Worm (Caenorhabditis elegans) whole organism, late embryonic: ENCODE measurements around the gene osm-11.
A peak's percentile ranks its signal among the peaks of the same experiment; 100 is the strongest.

ENCODE experiments used
- C08G9.2 ChIP-seq: sonication (generic microtip); optimal IDR thresholded peaks from 2 replicates; lab custom pipeline; 2016; ENCODE audit warnings: mild to moderate bottlenecking, missing genetic modification characterization, moderate library complexity, missing compliant biosample characterization
- C38D4.7 ChIP-seq: fragments of 200-800 bp; sonication (Bioruptor generic); optimal IDR thresholded peaks from 2 replicates; lab custom pipeline; 2018; ENCODE audit warnings: mild to moderate bottlenecking, missing genetic modification characterization, moderate library complexity, missing compliant biosample characterization
- K02D7.2 ChIP-seq: sonication (generic microtip); optimal IDR thresholded peaks from 2 replicates; lab custom pipeline; 2017; ENCODE audit warnings: mild to moderate bottlenecking, missing genetic modification characterization, missing compliant biosample characterization
- Y22D7AL.16 ChIP-seq: sonication (generic microtip); optimal IDR thresholded peaks from 2 replicates; lab custom pipeline; 2016; ENCODE audit warnings: missing genetic modification characterization, missing compliant biosample characterization
- ceh-18 ChIP-seq: sonication (generic microtip); optimal IDR thresholded peaks from 2 replicates; lab custom pipeline; 2016; ENCODE audit warnings: missing genetic modification characterization, missing compliant biosample characterization
- ceh-2 ChIP-seq: sonication (generic microtip); optimal IDR thresholded peaks from 2 replicates; lab custom pipeline; 2016; ENCODE audit warnings: missing genotype, missing genetic modification characterization, missing compliant biosample characterization
- ceh-24 ChIP-seq: sonication (generic microtip); optimal IDR thresholded peaks from 2 replicates; lab custom pipeline; 2016; ENCODE audit warnings: mild to moderate bottlenecking, missing genetic modification characterization, missing compliant biosample characterization
- ceh-31 ChIP-seq: sonication (generic microtip); optimal IDR thresholded peaks from 2 replicates; lab custom pipeline; 2016; ENCODE audit warnings: missing genetic modification characterization, missing compliant biosample characterization
- ceh-34 ChIP-seq: sonication (generic microtip); optimal IDR thresholded peaks from 2 replicates; lab custom pipeline; 2016; ENCODE audit warnings: mild to moderate bottlenecking, missing genetic modification characterization, missing compliant biosample characterization
- ceh-45 ChIP-seq: fragments of 200-800 bp; sonication (Bioruptor generic); IDR thresholded peaks from 2 replicates; pipeline ENCODE4 v1.3.6; 2022; ENCODE audit warnings: missing genetic modification reagents, missing genetic modification characterization, missing compliant biosample characterization
- ceh-48 ChIP-seq: sonication (generic microtip); optimal IDR thresholded peaks from 2 replicates; lab custom pipeline; 2016; ENCODE audit warnings: missing genetic modification characterization, inconsistent platforms, missing compliant biosample characterization
- ceh-6 ChIP-seq: fragments of 200-800 bp; sonication (Bioruptor generic); optimal IDR thresholded peaks from 2 replicates; lab custom pipeline; 2018; ENCODE audit warnings: mild to moderate bottlenecking, missing genetic modification characterization, missing compliant biosample characterization
- ceh-9 ChIP-seq: sonication (generic microtip); optimal IDR thresholded peaks from 2 replicates; lab custom pipeline; 2016; ENCODE audit warnings: mild to moderate bottlenecking, missing genetic modification characterization, inconsistent platforms, missing compliant biosample characterization
- che-1 ChIP-seq: sonication (generic microtip); optimal IDR thresholded peaks from 2 replicates; lab custom pipeline; 2016; ENCODE audit warnings: mild to moderate bottlenecking, missing genetic modification characterization, missing compliant biosample characterization
- dve-1 ChIP-seq: sonication (generic microtip); optimal IDR thresholded peaks from 2 replicates; lab custom pipeline; 2017; ENCODE audit warnings: antibody characterized with exemption, mild to moderate bottlenecking, missing genetic modification characterization, missing compliant biosample characterization
- elt-2 ChIP-seq: sonication (generic microtip); optimal IDR thresholded peaks from 2 replicates; lab custom pipeline; 2016; ENCODE audit warnings: missing genetic modification reagents, missing genetic modification characterization, missing compliant biosample characterization
- ets-4 ChIP-seq: sonication (generic microtip); optimal IDR thresholded peaks from 2 replicates; lab custom pipeline; 2016; ENCODE audit warnings: missing genetic modification characterization, missing compliant biosample characterization
- fax-1 ChIP-seq: sonication (generic microtip); optimal IDR thresholded peaks from 2 replicates; lab custom pipeline; 2016; ENCODE audit warnings: missing genotype, missing genetic modification characterization, missing compliant biosample characterization
- gmeb-2 ChIP-seq: sonication (generic microtip); optimal IDR thresholded peaks from 2 replicates; lab custom pipeline; 2016; ENCODE audit warnings: missing genetic modification characterization, inconsistent platforms, missing compliant biosample characterization
- hlh-13 ChIP-seq: fragments of 200-800 bp; sonication (Bioruptor generic); optimal IDR thresholded peaks from 2 replicates; lab custom pipeline; 2018; ENCODE audit warnings: mild to moderate bottlenecking, missing genetic modification characterization, missing compliant biosample characterization
- hlh-30 ChIP-seq: sonication (generic microtip); optimal IDR thresholded peaks from 2 replicates; lab custom pipeline; 2017; ENCODE audit warnings: antibody characterized with exemption, missing genetic modification characterization, missing compliant biosample characterization; ENCODE audit not compliant: insufficient read depth
- hlh-6 ChIP-seq: sonication (generic microtip); optimal IDR thresholded peaks from 2 replicates; lab custom pipeline; 2016; ENCODE audit warnings: missing genotype, missing genetic modification characterization, missing compliant biosample characterization
- lim-6 ChIP-seq: sonication (generic microtip); optimal IDR thresholded peaks from 2 replicates; lab custom pipeline; 2016; ENCODE audit warnings: missing genetic modification characterization, missing compliant biosample characterization
- lin-11 ChIP-seq: fragments of 200-800 bp; sonication (Bioruptor generic); optimal IDR thresholded peaks from 2 replicates; lab custom pipeline; 2018; ENCODE audit warnings: mild to moderate bottlenecking, missing genetic modification characterization, missing compliant biosample characterization
- nfya-1 ChIP-seq: sonication (generic microtip); optimal IDR thresholded peaks from 2 replicates; lab custom pipeline; 2017; ENCODE audit warnings: missing genetic modification characterization, mild to moderate bottlenecking, missing compliant biosample characterization, antibody characterized with exemption, moderate library complexity
- nhr-232 ChIP-seq: sonication (generic microtip); optimal IDR thresholded peaks from 2 replicates; lab custom pipeline; 2016; ENCODE audit warnings: missing genetic modification characterization, missing compliant biosample characterization
- npax-4 ChIP-seq: sonication (generic microtip); optimal IDR thresholded peaks from 2 replicates; lab custom pipeline; 2016; ENCODE audit warnings: missing genetic modification characterization, missing compliant biosample characterization
- pag-3 ChIP-seq: sonication (generic microtip); optimal IDR thresholded peaks from 2 replicates; lab custom pipeline; 2016; ENCODE audit warnings: missing compliant biosample characterization, missing genetic modification characterization, borderline replicate concordance
- pqm-1 ChIP-seq: sonication (generic microtip); optimal IDR thresholded peaks from 2 replicates; lab custom pipeline; 2016; ENCODE audit warnings: missing genetic modification characterization, missing compliant biosample characterization
- pros-1 ChIP-seq: fragments of 150-350 bp; optimal IDR thresholded peaks from 2 replicates; lab custom pipeline; 2014; ENCODE audit warnings: missing biosample characterization, missing genetic modification reagents, missing genetic modification characterization
- rnt-1 ChIP-seq: sonication (generic microtip); optimal IDR thresholded peaks from 2 replicates; lab custom pipeline; 2016; ENCODE audit warnings: missing genetic modification characterization, missing compliant biosample characterization
- sox-4 ChIP-seq: sonication (generic microtip); optimal IDR thresholded peaks from 2 replicates; lab custom pipeline; 2017; ENCODE audit warnings: mild to moderate bottlenecking, missing genetic modification characterization, inconsistent platforms, missing compliant biosample characterization
- tbx-7 ChIP-seq: sonication (generic microtip); optimal IDR thresholded peaks from 2 replicates; lab custom pipeline; 2016; ENCODE audit warnings: missing genotype, missing genetic modification characterization, missing compliant biosample characterization
- ttx-3 ChIP-seq: sonication (generic microtip); optimal IDR thresholded peaks from 2 replicates; lab custom pipeline; 2016; ENCODE audit warnings: missing genetic modification reagents, missing genetic modification characterization, missing compliant biosample characterization
- unc-3 ChIP-seq, 2 experiments: fragments of 200-800 bp in 1 of 2; sonication (Bioruptor generic) in 1 of 2; sonication (generic microtip) in 1 of 2; conservative IDR thresholded peaks in 1 of 2; optimal IDR thresholded peaks in 1 of 2; 2 replicates each; pipeline versions ENCODE4 v1.3.6 to Lab custom; 2016 to 2022; ENCODE audit warnings: missing compliant biosample characterization in 2 of 2, missing genetic modification characterization in 2 of 2, missing genetic modification reagents in 1 of 2
- unc-42 ChIP-seq: sonication (generic microtip); optimal IDR thresholded peaks from 2 replicates; lab custom pipeline; 2016; ENCODE audit warnings: missing genotype, missing genetic modification characterization, missing compliant biosample characterization
- unc-55 ChIP-seq: sonication (generic microtip); optimal IDR thresholded peaks from 2 replicates; lab custom pipeline; 2017; ENCODE audit warnings: missing biosample characterization, missing genetic modification reagents, missing genetic modification characterization
- unc-86 ChIP-seq: sonication (generic microtip); optimal IDR thresholded peaks from 2 replicates; lab custom pipeline; 2016; ENCODE audit warnings: missing genetic modification characterization, missing compliant biosample characterization
- zip-5 ChIP-seq: sonication (generic microtip); optimal IDR thresholded peaks from 2 replicates; lab custom pipeline; 2016; ENCODE audit warnings: missing genetic modification characterization, missing compliant biosample characterization

The osm-11 gene

ce11 chrX:17434234-17434633 is 12.9 kb upstream of the osm-11 start, which contains the start of gene fubl-3:
fubl-3 (plus strand) TSS chrX:17434445.
- TF ChIP-seq nfya-1 (tag; lab: Kevin White, UChicago): peak; percentile 49
- TF ChIP-seq elt-2 (tag; lab: Kevin White, UChicago): no peak
- peak; percentile 20 for TF ChIP-seq unc-42 (tag; lab: Kevin White, UChicago)
- peak; percentile 10 for TF ChIP-seq ceh-31 (tag; lab: Kevin White, UChicago)

- TF ChIP-seq Y22D7AL.16 (tag; lab: Kevin White, UChicago) (no peak), zip-5 (no peak), ceh-18 (tag; lab: Kevin White, UChicago) (no peak), unc-3 (GFP tag; conservative IDR thresholded peaks at IDR 0.05; lab: Robert Waterston, UW) (no peak), unc-3 (tag; optimal IDR thresholded peaks at IDR 0.05; lab: Kevin White, UChicago) (no peak), lim-6 (tag; lab: Kevin White, UChicago) (no peak), npax-4 (no peak), hlh-13 (GFP tag; lab: Kevin White, UChicago) (no peak), elt-2 (tag; lab: Kevin White, UChicago) (no peak), ets-4 (tag; lab: Kevin White, UChicago) (no peak)
Observed at ce11 chrX:17428803-17429202, 7.4 kb upstream of the osm-11 start, which contains the start of gene pbo-6. pbo-6 (plus strand) TSS chrX:17429042.

ce11 chrX:17427778-17428177 is 6.4 kb upstream of the osm-11 start:
- TF ChIP-seq ceh-24 (tag; lab: Kevin White, UChicago) (no peak), lim-6 (tag; lab: Kevin White, UChicago) (no peak), ceh-6 (GFP tag; lab: Kevin White, UChicago) (no peak), K02D7.2 (tag; lab: Kevin White, UChicago) (no peak), gmeb-2 (tag; lab: Kevin White, UChicago) (no peak), pros-1 (tag; lab: Kevin White, UChicago) (no peak), pqm-1 (no peak), rnt-1 (tag; lab: Kevin White, UChicago) (no peak), ceh-2 (no peak), lin-11 (tag; lab: Kevin White, UChicago) (no peak), unc-86 (tag; lab: Kevin White, UChicago) (no peak), C38D4.7 (GFP tag; lab: Kevin White, UChicago) (no peak), che-1 (tag; lab: Kevin White, UChicago) (no peak), nhr-232 (tag; lab: Kevin White, UChicago) (no peak), elt-2 (tag; lab: Kevin White, UChicago) (no peak)

ce11 chrX:17426712-17427111 is 5.3 kb upstream of the osm-11 start:
- no peak for TF ChIP-seq ceh-9 (tag; lab: Kevin White, UChicago)
- no peak for TF ChIP-seq unc-3 (GFP tag; conservative IDR thresholded peaks at IDR 0.05; lab: Robert Waterston, UW)
- TF ChIP-seq unc-3 (tag; optimal IDR thresholded peaks at IDR 0.05; lab: Kevin White, UChicago): no peak
- TF ChIP-seq lin-11 (tag; lab: Kevin White, UChicago): no peak
- TF ChIP-seq unc-86 (tag; lab: Kevin White, UChicago): no peak
- no peak for TF ChIP-seq pag-3 (tag; lab: Kevin White, UChicago)
- no peak for TF ChIP-seq sox-4
- TF ChIP-seq nfya-1 (tag; lab: Kevin White, UChicago): no peak
- TF ChIP-seq ceh-2: no peak
- TF ChIP-seq ceh-34: no peak
- no peak for TF ChIP-seq ceh-48
- TF ChIP-seq unc-55 (GFP tag; lab: Kevin White, UChicago): no peak

ce11 chrX:17424595-17424913 is 3.2 kb upstream of the osm-11 start:
- TF ChIP-seq fax-1 (tag; lab: Kevin White, UChicago): no peak
- TF ChIP-seq C08G9.2 (tag; lab: Kevin White, UChicago): no peak
- no peak for TF ChIP-seq ttx-3 (tag; lab: Kevin White, UChicago)
- no peak for TF ChIP-seq ceh-24 (tag; lab: Kevin White, UChicago)
- TF ChIP-seq dve-1 (tag; lab: Kevin White, UChicago): no peak
- TF ChIP-seq tbx-7 (tag; lab: Kevin White, UChicago): no peak
- TF ChIP-seq hlh-30 (tag; lab: Kevin White, UChicago): no peak
- TF ChIP-seq unc-55 (GFP tag; lab: Kevin White, UChicago): no peak
- no peak for TF ChIP-seq hlh-6
- no peak for TF ChIP-seq ceh-45 (GFP tag; lab: Robert Waterston, UW)
